Worm (Caenorhabditis elegans): ENCODE measurements around the gene ztf-18.

The ztf-18 gene

DNA sequence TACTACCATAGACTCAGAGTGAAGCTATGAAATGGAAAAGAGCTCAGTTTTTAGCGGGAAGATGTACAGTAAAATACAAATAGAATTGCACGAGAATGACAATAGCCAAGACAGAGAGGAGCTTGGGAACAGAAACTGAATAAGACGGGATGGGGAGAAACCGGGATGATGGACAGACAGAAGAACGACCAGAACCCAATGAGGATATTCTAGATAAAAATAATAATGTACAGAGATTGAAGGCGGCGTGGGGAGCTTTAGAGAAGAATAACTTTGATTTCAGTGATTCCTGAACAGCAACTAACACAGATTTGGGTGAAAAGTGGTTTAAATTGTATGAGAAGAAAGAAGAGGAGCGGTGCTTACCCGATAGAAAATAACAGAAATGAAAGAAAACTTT lies 14.1 kb downstream of the ztf-18 start:
- TF ChIP-seq Y53G8AR.9 (GFP tag; conservative IDR thresholded peaks at IDR 0.05) (0 out of 2 replicates have a peak, but pooled peaks have one; percentile 43), F49E8.2 (tag; optimal IDR thresholded peaks at IDR 0.05; ENCODE audit: insufficient read depth) (peak; percentile 86), ceh-58 (GFP tag; IDR thresholded peaks at IDR 0.05) (0 out of 2 replicates have a peak, but pooled peaks have one; percentile 15), lin-26 (GFP tag; IDR thresholded peaks at IDR 0.05) (peak; percentile 54), nfya-2 (GFP tag; IDR thresholded peaks at IDR 0.05) (no peak), Y95B8A.8 (GFP tag; IDR thresholded peaks at IDR 0.05) (peak; percentile 69; the same call in 1 of the 2 replicates), ekl-4 (GFP tag; IDR thresholded peaks at IDR 0.05) (peak; percentile 52), hrde-1 (tag; optimal IDR thresholded peaks at IDR 0.05; ENCODE audit: borderline replicate concordance) (peak; percentile 25), attf-6 (GFP tag; IDR thresholded peaks at IDR 0.05) (0 out of 2 replicates have a peak, but pooled peaks have one; percentile 9), dox-1 (GFP tag; IDR thresholded peaks at IDR 0.05) (peak; percentile 19; the same call in 1 of the 2 replicates), B0336.3 (GFP tag; IDR thresholded peaks at IDR 0.05) (peak; percentile 70), lsl-1 (GFP tag; optimal IDR thresholded peaks at IDR 0.05) (peak; percentile 33), mxl-1 (tag; optimal IDR thresholded peaks at IDR 0.05) (no peak), somi-1 (GFP tag; optimal IDR thresholded peaks at IDR 0.05) (no peak), egl-44 (GFP tag; IDR thresholded peaks at IDR 0.05) (no peak), die-1 (tag; optimal IDR thresholded peaks at IDR 0.05) (peak; percentile 5), rec-8 (tag; optimal IDR thresholded peaks at IDR 0.05) (no peak), tbp1 (GFP tag; optimal IDR thresholded peaks at IDR 0.05) (peak; percentile 15), snpc-1.1 (tag; optimal IDR thresholded peaks at IDR 0.05; ENCODE audit: insufficient read depth) (peak; percentile 10), snpc-3.4 (tag; optimal IDR thresholded peaks at IDR 0.05) (peak; percentile 39), madf-3 (GFP tag; IDR thresholded peaks at IDR 0.05) (peak; percentile 76; the same call in 1 of the 2 replicates), sptf-2 (GFP tag; optimal IDR thresholded peaks at IDR 0.05) (no peak), ZK185.1 (tag; optimal IDR thresholded peaks at IDR 0.05; ENCODE audit: poor library complexity, severe bottlenecking) (peak; percentile 16), Y53F4B.3 (GFP tag; IDR thresholded peaks at IDR 0.05) (0 out of 2 replicates have a peak, but pooled peaks have one; percentile 14), lin-54 (GFP tag; optimal IDR thresholded peaks at IDR 0.05) (peak; percentile 22), ama-1 (optimal IDR thresholded peaks at IDR 0.05) (no peak), ama-1 (GFP tag; optimal IDR thresholded peaks at IDR 0.05) (peak in 1 of 2 experiments; percentile 66), pbrm-1 (GFP tag; IDR thresholded peaks at IDR 0.05) (peak; percentile 29; the same call in 1 of the 2 replicates), athp-1 (tag; optimal IDR thresholded peaks at IDR 0.05) (peak; percentile 78), cebp-1 (GFP tag; IDR thresholded peaks at IDR 0.05) (no peak), cebp-1 (tag; optimal IDR thresholded peaks at IDR 0.05) (peak; percentile 19)

DNA sequence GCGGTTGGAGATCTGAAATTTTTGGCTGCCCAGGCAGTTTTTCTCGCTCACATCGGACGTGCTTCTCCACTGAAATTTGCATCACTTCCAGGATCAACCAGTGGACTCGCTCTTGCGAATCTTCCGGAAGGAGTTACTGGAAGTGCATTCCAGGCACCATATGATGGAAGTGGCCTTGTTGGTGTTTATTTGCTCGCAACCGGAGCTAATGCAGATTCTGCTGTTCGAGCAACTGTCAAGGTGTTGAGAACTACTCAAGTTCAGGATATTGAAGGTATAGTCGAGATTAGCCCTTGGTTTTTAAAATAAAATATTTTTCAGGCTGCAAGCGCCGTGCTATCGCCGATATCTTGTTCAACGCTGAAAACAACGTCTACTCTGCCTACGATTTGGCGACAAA lies 14.7 kb downstream of the ztf-18 start:
- TF ChIP-seq egl-44 (GFP tag; IDR thresholded peaks at IDR 0.05), result no peak
- no peak for TF ChIP-seq akir-1 (GFP tag; optimal IDR thresholded peaks at IDR 0.05)
- TF ChIP-seq attf-6 (GFP tag; IDR thresholded peaks at IDR 0.05), result 0 out of 2 replicates have a peak, but pooled peaks have one; percentile 49
- no peak for TF ChIP-seq nfya-2 (GFP tag; IDR thresholded peaks at IDR 0.05)
- 0 out of 2 replicates have a peak, but pooled peaks have one; percentile 13 for TF ChIP-seq hsf-1 (GFP tag; IDR thresholded peaks at IDR 0.05)
- no peak for TF ChIP-seq zfh-2 (GFP tag; conservative IDR thresholded peaks at IDR 0.05)
- TF ChIP-seq ztf-22 (GFP tag; optimal IDR thresholded peaks at IDR 0.05), result no peak
- no peak for TF ChIP-seq zim-3 (tag; optimal IDR thresholded peaks at IDR 0.05)
- TF ChIP-seq ekl-4 (GFP tag; IDR thresholded peaks at IDR 0.05), result peak; percentile 46; the same call in 1 of the 2 replicates
- no peak for TF ChIP-seq unc-62 (GFP tag; optimal IDR thresholded peaks at IDR 0.05)
- peak; percentile 54; the same call in 1 of the 2 replicates for TF ChIP-seq nfyb-1 (GFP tag; IDR thresholded peaks at IDR 0.05)
- TF ChIP-seq atf-7 (tag; optimal IDR thresholded peaks at IDR 0.05), result no peak
- TF ChIP-seq ztf-3 (GFP tag; optimal IDR thresholded peaks at IDR 0.05), result no peak
- TF ChIP-seq aptf-2 (GFP tag; conservative IDR thresholded peaks at IDR 0.05), result no peak

All from whole organism, young adult.